Worm (Caenorhabditis elegans) whole organism, L4 larva: ENCODE data around the gene Y94H6A.10.

Experiments
- F37D6.2 ChIP-seq: sonication (generic microtip); optimal IDR thresholded peaks from 2 replicates; lab custom pipeline; 2016; ENCODE audit warnings: mild to moderate bottlenecking, missing genetic modification characterization, missing compliant biosample characterization
- F49E8.2 ChIP-seq: sonication (generic microtip); optimal IDR thresholded peaks from 2 replicates; lab custom pipeline; 2016; ENCODE audit warnings: missing compliant biosample characterization, mild to moderate bottlenecking, missing genetic modification characterization, borderline replicate concordance
- Y48G9A.11 ChIP-seq: fragments of 200-800 bp; sonication (Bioruptor generic); IDR thresholded peaks from 2 replicates; pipeline ENCODE4 v1.3.6; 2022; ENCODE audit warnings: missing genetic modification reagents, missing genetic modification characterization, missing compliant biosample characterization
- Y5F2A.4 ChIP-seq: fragments of 200-800 bp; sonication (Bioruptor generic); optimal IDR thresholded peaks from 2 replicates; lab custom pipeline; 2018; ENCODE audit warnings: mild to moderate bottlenecking, missing genetic modification characterization, missing compliant biosample characterization
- arid-1 ChIP-seq: fragments of 200-800 bp; sonication (Bioruptor generic); conservative IDR thresholded peaks from 2 replicates; pipeline ENCODE4 v1.3.6; 2022; ENCODE audit warnings: missing genetic modification reagents, missing genetic modification characterization, missing compliant biosample characterization
- ces-1 ChIP-seq: fragments of 150-350 bp; sonication (generic microtip); optimal IDR thresholded peaks from 4 replicates; lab custom pipeline; 2014; ENCODE audit warnings: missing biosample characterization, missing genetic modification reagents, missing genetic modification characterization
- cey-2 ChIP-seq: sonication (generic microtip); optimal IDR thresholded peaks from 3 replicates; lab custom pipeline; 2017; ENCODE audit warnings: missing genetic modification characterization, mild to moderate bottlenecking, missing compliant biosample characterization, antibody characterized with exemption, borderline replicate concordance; ENCODE audit not compliant: insufficient read depth
- ctbp-1 ChIP-seq: fragments of 200-800 bp; sonication (Bioruptor generic); IDR thresholded peaks from 2 replicates; pipeline ENCODE4 v1.3.6; 2022; ENCODE audit warnings: missing genetic modification reagents, missing genetic modification characterization, missing compliant biosample characterization
- daf-16 ChIP-seq, 3 experiments: sonication (generic microtip); optimal IDR thresholded peaks; 2 replicates each; lab custom pipeline; 2016 to 2017; ENCODE audit warnings: missing genetic modification characterization in 3 of 3, missing genetic modification reagents in 3 of 3, mild to moderate bottlenecking in 2 of 3, missing compliant biosample characterization in 2 of 3, missing biosample characterization in 1 of 3, moderate library complexity in 1 of 3
- daf-19 ChIP-seq: fragments of 200-800 bp; sonication (Bioruptor generic); conservative IDR thresholded peaks from 2 replicates; pipeline ENCODE4 v1.3.6; 2022; ENCODE audit warnings: missing genetic modification characterization, missing compliant biosample characterization
- dmd-6 ChIP-seq: fragments of 200-800 bp; sonication (Bioruptor generic); IDR thresholded peaks from 2 replicates; pipeline ENCODE4 v1.3.6; 2022; ENCODE audit warnings: missing genetic modification reagents, missing genetic modification characterization, missing compliant biosample characterization
- dpl-1 ChIP-seq: fragments of 150-350 bp; optimal IDR thresholded peaks from 2 replicates; lab custom pipeline; 2014; ENCODE audit warnings: missing biosample characterization, missing genetic modification reagents, missing genetic modification characterization
- egl-43 ChIP-seq: fragments of 200-800 bp; sonication (Bioruptor generic); IDR thresholded peaks from 2 replicates; pipeline ENCODE4 v1.3.6; 2022; ENCODE audit warnings: missing genetic modification reagents, missing genetic modification characterization, missing compliant biosample characterization
- gei-8 ChIP-seq: fragments of 200-800 bp; sonication (Bioruptor generic); optimal IDR thresholded peaks from 2 replicates; lab custom pipeline; 2018; ENCODE audit warnings: mild to moderate bottlenecking, missing genetic modification characterization, missing compliant biosample characterization
- hmg-1.1 ChIP-seq: fragments of 200-800 bp; sonication (Bioruptor generic); IDR thresholded peaks from 2 replicates; pipeline ENCODE4 v1.3.6; 2022; ENCODE audit warnings: missing genetic modification reagents, missing genetic modification characterization, missing compliant biosample characterization
- lin-29 ChIP-seq: fragments of 200-800 bp; sonication (Bioruptor generic); IDR thresholded peaks from 2 replicates; pipeline ENCODE4 v1.3.6; 2022; ENCODE audit warnings: missing genetic modification reagents, missing genetic modification characterization, missing compliant biosample characterization
- lin-38 ChIP-seq: fragments of 200-800 bp; sonication (Bioruptor generic); IDR thresholded peaks from 2 replicates; pipeline ENCODE4 v1.3.6; 2022; ENCODE audit warnings: missing genetic modification reagents, missing genetic modification characterization, missing compliant biosample characterization
- lsy-2 ChIP-seq, 2 experiments: fragments of 150-350 bp in 1 of 2; sonication (generic microtip) in 1 of 2; optimal IDR thresholded peaks; 2 replicates each; lab custom pipeline; 2014 to 2017; ENCODE audit warnings: missing biosample characterization in 2 of 2, missing genetic modification characterization in 2 of 2
- madf-9 ChIP-seq: fragments of 200-800 bp; sonication (Bioruptor generic); conservative IDR thresholded peaks from 2 replicates; pipeline ENCODE4 v1.3.6; 2022; ENCODE audit warnings: missing genetic modification reagents, missing genetic modification characterization, missing compliant biosample characterization
- mes-2 ChIP-seq: sonication (generic microtip); optimal IDR thresholded peaks from 2 replicates; lab custom pipeline; 2016; ENCODE audit warnings: missing genotype, mild to moderate bottlenecking, missing genetic modification characterization, missing compliant biosample characterization; ENCODE audit not compliant: poor library complexity, severe bottlenecking
- mxl-2 ChIP-seq: fragments of 200-800 bp; sonication (Bioruptor generic); conservative IDR thresholded peaks from 2 replicates; pipeline ENCODE4 v1.3.6; 2022; ENCODE audit warnings: missing genetic modification reagents, missing genetic modification characterization, missing compliant biosample characterization
- mxl-3 ChIP-seq: fragments of 200-800 bp; sonication (Bioruptor generic); optimal IDR thresholded peaks from 2 replicates; lab custom pipeline; 2018; ENCODE audit warnings: mild to moderate bottlenecking, missing genetic modification characterization, missing compliant biosample characterization
- nhr-102 ChIP-seq: sonication (generic microtip); optimal IDR thresholded peaks from 2 replicates; lab custom pipeline; 2016; ENCODE audit warnings: mild to moderate bottlenecking, missing genetic modification characterization, moderate library complexity, missing compliant biosample characterization
- nhr-11 ChIP-seq: fragments of 150-350 bp; optimal IDR thresholded peaks from 2 replicates; lab custom pipeline; 2014; ENCODE audit warnings: missing biosample characterization, missing genetic modification characterization
- nhr-28 ChIP-seq: fragments of 150-350 bp; optimal IDR thresholded peaks from 2 replicates; lab custom pipeline; 2014; ENCODE audit warnings: missing biosample characterization, missing genetic modification characterization
- nhr-41 ChIP-seq: fragments of 200-800 bp; sonication (Bioruptor generic); IDR thresholded peaks from 2 replicates; pipeline ENCODE4 v1.3.6; 2022; ENCODE audit warnings: missing genetic modification reagents, missing genetic modification characterization, missing compliant biosample characterization
- nhr-6 ChIP-seq: fragments of 150-350 bp; optimal IDR thresholded peaks from 2 replicates; lab custom pipeline; 2014; ENCODE audit warnings: missing biosample characterization, missing genetic modification characterization
- nhr-77 ChIP-seq: fragments of 150-350 bp; optimal IDR thresholded peaks from 2 replicates; lab custom pipeline; 2014; ENCODE audit warnings: missing biosample characterization, missing genetic modification characterization
- pha-4 ChIP-seq, 2 experiments: fragments of 150-350 bp in 1 of 2; fragments of 200-800 bp in 1 of 2; sonication (Bioruptor generic) in 1 of 2; IDR thresholded peaks in 1 of 2; optimal IDR thresholded peaks in 1 of 2; 2 replicates each; pipeline versions ENCODE4 v1.3.6 to Lab custom; 2014 to 2022; ENCODE audit warnings: missing genetic modification characterization in 2 of 2, missing genetic modification reagents in 2 of 2, missing biosample characterization in 1 of 2, missing compliant biosample characterization in 1 of 2
- php-3 ChIP-seq: fragments of 200-800 bp; sonication (Bioruptor generic); IDR thresholded peaks from 2 replicates; pipeline ENCODE4 v1.3.6; 2022; ENCODE audit warnings: missing genetic modification reagents, missing genetic modification characterization, missing compliant biosample characterization
- rbr-2 ChIP-seq: sonication (generic microtip); optimal IDR thresholded peaks from 2 replicates; lab custom pipeline; 2016; ENCODE audit warnings: missing genotype, missing genetic modification characterization, missing compliant biosample characterization
- sdz-12 ChIP-seq: fragments of 200-800 bp; sonication (Bioruptor generic); optimal IDR thresholded peaks from 2 replicates; lab custom pipeline; 2018; ENCODE audit warnings: mild to moderate bottlenecking, missing genetic modification characterization, missing compliant biosample characterization
- skn-1 ChIP-seq: fragments of 150-350 bp; optimal IDR thresholded peaks from 2 replicates; lab custom pipeline; 2014; ENCODE audit warnings: missing biosample characterization, missing genetic modification characterization
- snpc-1.2 ChIP-seq: fragments of 200-800 bp; sonication (Bioruptor generic); IDR thresholded peaks from 2 replicates; pipeline ENCODE4 v1.3.6; 2022; ENCODE audit warnings: missing genetic modification reagents, missing genetic modification characterization, missing compliant biosample characterization
- spr-3 ChIP-seq: fragments of 200-800 bp; sonication (Bioruptor generic); optimal IDR thresholded peaks from 2 replicates; lab custom pipeline; 2018; ENCODE audit warnings: mild to moderate bottlenecking, missing genetic modification characterization, missing compliant biosample characterization
- unc-39 ChIP-seq: sonication (generic microtip); optimal IDR thresholded peaks from 2 replicates; lab custom pipeline; 2017; ENCODE audit warnings: missing biosample characterization, missing genetic modification characterization

The Y94H6A.10 gene

DNA sequence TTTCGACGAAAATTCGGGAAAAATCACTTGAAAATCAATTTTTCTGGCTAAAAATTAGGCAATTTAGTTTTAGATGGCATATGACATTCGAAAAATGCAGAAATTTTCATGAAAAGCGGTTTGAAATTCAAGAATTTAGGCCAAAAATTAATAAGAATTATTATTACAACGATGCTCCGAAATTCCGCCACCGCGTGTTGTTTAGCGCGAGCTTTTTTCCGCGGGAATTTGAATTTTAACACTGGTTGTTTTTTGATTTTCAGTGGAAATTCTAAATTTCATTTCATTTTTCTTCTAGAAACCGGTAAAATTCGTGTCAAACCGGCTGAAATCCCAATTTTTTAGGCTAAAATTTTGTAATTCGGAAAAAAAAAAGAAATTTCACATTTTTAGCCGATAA, 39.8 kb downstream of the Y94H6A.10 start (continued):
- TF ChIP-seq F37D6.2 (tag; lab: Kevin White, UChicago) (no peak), rbr-2 (tag; lab: Kevin White, UChicago) (no peak), lsy-2 (tag; optimal IDR thresholded peaks at IDR 0.05; lab: Kevin White, UChicago) (peak in 1 of 2 experiments; percentile 34), php-3 (GFP tag; lab: Robert Waterston, UW) (no peak), gei-8 (GFP tag; lab: Kevin White, UChicago) (no peak), lin-38 (peak; percentile 21), madf-9 (GFP tag; lab: Robert Waterston, UW) (no peak), dmd-6 (GFP tag; lab: Robert Waterston, UW) (no peak), dpl-1 (GFP tag; lab: Kevin White, UChicago) (peak; percentile 80), nhr-102 (tag; lab: Kevin White, UChicago) (no peak), nhr-6 (tag; lab: Kevin White, UChicago) (no peak), nhr-11 (tag; lab: Kevin White, UChicago) (no peak), nhr-41 (GFP tag; lab: Robert Waterston, UW) (no peak), cey-2 (tag; lab: Kevin White, UChicago) (no peak), snpc-1.2 (GFP tag; lab: Robert Waterston, UW) (no peak), mxl-3 (GFP tag; lab: Kevin White, UChicago) (no peak)
- TF ChIP-seq, all 104 proteins: peak for 6

DNA sequence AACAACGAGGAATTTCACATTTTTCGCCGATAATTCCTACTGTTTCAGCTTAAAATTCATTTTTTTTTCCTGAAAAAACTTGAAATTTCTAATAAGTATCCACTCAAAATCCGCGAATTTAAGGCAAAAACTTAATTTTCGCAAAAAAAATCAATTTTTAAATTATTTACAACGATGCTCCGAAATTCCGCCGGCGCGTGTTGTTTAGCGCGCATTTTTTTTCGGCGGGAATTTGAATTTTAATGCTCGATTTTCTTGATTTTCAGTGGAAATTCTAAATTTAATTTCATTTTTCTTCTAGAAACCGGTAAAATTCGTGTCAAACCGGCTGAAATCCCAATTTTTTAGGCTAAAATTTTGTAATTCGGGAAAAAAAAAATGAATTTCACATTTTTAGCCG, 42.3 kb downstream of the Y94H6A.10 start:
- peak; percentile 98 for TF ChIP-seq Y48G9A.11 (GFP tag; lab: Robert Waterston, UW)

DNA sequence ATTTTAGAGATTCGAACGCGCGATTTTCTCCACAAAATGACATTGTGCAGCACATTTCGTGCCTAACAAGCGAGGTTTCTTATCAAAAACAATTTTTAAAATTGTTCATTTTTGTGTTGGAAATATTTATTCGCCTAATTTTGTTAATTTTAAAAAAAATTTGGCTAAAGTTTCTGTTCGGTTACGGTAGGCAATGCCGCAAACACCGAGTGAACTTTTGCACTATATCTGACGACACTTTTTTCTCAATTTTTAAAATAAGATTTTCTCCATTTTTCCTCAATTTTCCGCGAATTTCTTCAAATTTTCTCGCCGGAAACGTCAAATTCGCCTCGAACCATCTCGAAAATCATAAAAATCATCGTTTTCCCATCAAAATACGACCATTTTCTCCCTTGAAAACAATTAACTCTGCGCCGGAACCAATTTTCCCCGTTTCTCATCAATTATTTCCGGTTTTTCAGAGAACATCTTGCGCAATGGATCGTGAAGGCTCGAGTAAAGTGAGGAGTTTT, 43.8 kb downstream of the Y94H6A.10 start, which contains the start of gene Y69A2AR.1:
Y69A2AR.1 (plus strand) TSS at position 465 of the 515 bp plus-strand sequence.
- no peak for TF ChIP-seq snpc-1.2 (GFP tag; lab: Robert Waterston, UW)
- TF ChIP-seq mes-2 (tag; lab: Kevin White, UChicago): peak; percentile 47
- peak; percentile 19 for TF ChIP-seq dpl-1 (GFP tag; lab: Kevin White, UChicago)
- TF ChIP-seq skn-1 (tag; lab: Kevin White, UChicago): no peak
- TF ChIP-seq pha-4 (GFP tag; IDR thresholded peaks at IDR 0.05; lab: Robert Waterston, UW): no peak
- no peak for TF ChIP-seq pha-4 (tag; optimal IDR thresholded peaks at IDR 0.05; lab: Kevin White, UChicago)
- TF ChIP-seq lin-38: 0 out of 2 replicates have a peak, but pooled peaks have one; percentile 3
- peak in 1 of 2 experiments; percentile 96 for TF ChIP-seq lsy-2 (tag; optimal IDR thresholded peaks at IDR 0.05; lab: Kevin White, UChicago)

DNA sequence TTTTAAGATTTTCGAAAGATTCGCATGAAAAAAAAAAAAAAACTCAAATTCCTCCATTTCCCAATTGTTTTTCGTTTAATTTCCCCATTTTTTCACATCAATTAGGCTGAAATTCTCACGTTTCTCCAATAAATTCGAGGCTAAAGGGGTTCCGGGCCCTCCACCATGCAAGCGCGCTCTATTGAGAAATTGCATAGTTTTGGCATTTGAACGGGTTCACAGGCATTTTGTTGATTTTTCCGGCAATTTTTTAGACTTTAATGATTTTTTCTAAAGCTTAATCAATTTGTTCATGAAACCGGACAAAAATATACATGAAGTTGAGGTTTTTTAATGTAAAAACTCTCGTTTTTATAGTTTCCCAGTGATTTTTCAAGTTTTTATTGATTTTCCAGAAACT, 44.3 kb downstream of the Y94H6A.10 start:
- TF ChIP-seq lin-38 (peak; percentile 88), spr-3 (GFP tag; lab: Kevin White, UChicago) (no peak), mes-2 (tag; lab: Kevin White, UChicago) (peak; percentile 34), ctbp-1 (GFP tag; lab: Robert Waterston, UW) (no peak), lsy-2 (tag; optimal IDR thresholded peaks at IDR 0.05; lab: Kevin White, UChicago) (peak in 1 of 2 experiments; percentile 28), daf-16 (GFP tag; optimal IDR thresholded peaks at IDR 0.05; lab: Kevin White, UChicago) (no peak), daf-16 (tag; optimal IDR thresholded peaks at IDR 0.05; lab: Kevin White, UChicago) (no peak)
- TF ChIP-seq, all 104 proteins: peak for 3

DNA sequence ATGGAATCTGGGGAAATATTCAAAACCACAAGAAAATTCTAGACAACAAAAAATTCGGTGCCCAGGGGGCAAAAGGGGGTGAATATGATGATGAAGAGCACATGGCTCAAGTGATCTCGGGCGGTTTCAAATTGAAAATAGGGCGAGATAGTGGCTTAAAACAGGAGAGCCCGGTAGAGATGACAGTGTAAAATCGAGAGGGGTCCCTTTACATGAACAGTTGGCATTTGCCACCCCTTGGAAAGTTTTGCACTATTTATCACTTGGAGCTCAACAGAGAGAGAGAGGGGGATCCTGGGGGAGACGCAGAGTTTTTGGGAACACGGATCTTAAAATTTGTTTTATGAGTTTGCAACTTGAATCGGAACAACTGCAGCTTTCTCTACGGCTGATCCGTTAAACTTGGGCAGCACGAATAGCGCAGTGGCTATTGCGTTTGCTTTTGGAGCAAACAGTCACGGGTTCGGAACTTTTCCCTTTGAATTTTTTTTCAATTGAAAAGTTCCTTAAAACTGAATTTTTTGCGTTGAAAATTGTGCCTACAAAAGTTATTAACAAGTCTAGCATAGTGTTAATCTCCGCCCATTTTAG, 45.0 kb downstream of the Y94H6A.10 start:
- TF ChIP-seq F49E8.2 (tag; lab: Kevin White, UChicago): no peak
- TF ChIP-seq unc-39 (tag; lab: Kevin White, UChicago): no peak
- peak; percentile 72 for TF ChIP-seq Y48G9A.11 (GFP tag; lab: Robert Waterston, UW)
- peak; percentile 68; the same call in 1 of the 2 replicates for TF ChIP-seq pha-4 (GFP tag; IDR thresholded peaks at IDR 0.05; lab: Robert Waterston, UW)
- no peak for TF ChIP-seq pha-4 (tag; optimal IDR thresholded peaks at IDR 0.05; lab: Kevin White, UChicago)
- no peak for TF ChIP-seq daf-19
- TF ChIP-seq nhr-28 (tag; lab: Kevin White, UChicago): no peak
- TF ChIP-seq Y5F2A.4 (GFP tag; lab: Kevin White, UChicago): peak; percentile 15
- TF ChIP-seq nhr-77 (tag; lab: Kevin White, UChicago): no peak
- TF ChIP-seq nhr-11 (tag; lab: Kevin White, UChicago): peak; percentile 2
- no peak for TF ChIP-seq ces-1 (GFP tag; lab: Kevin White, UChicago)
- TF ChIP-seq hmg-1.1 (GFP tag; lab: Robert Waterston, UW): 0 out of 2 replicates have a peak, but pooled peaks have one; percentile 11
- no peak for TF ChIP-seq mxl-2 (GFP tag; lab: Robert Waterston, UW)
- peak; percentile 78; the same call in 1 of the 2 replicates for TF ChIP-seq arid-1 (GFP tag; lab: Robert Waterston, UW)
- TF ChIP-seq lin-38: peak; percentile 74
- TF ChIP-seq dmd-6 (GFP tag; lab: Robert Waterston, UW): 0 out of 2 replicates have a peak, but pooled peaks have one; percentile 8
- peak; percentile 82 for TF ChIP-seq egl-43 (GFP tag; lab: Robert Waterston, UW)
- TF ChIP-seq php-3 (GFP tag; lab: Robert Waterston, UW): peak; percentile 62
- no peak for TF ChIP-seq sdz-12
- TF ChIP-seq lsy-2 (tag; optimal IDR thresholded peaks at IDR 0.05; lab: Kevin White, UChicago): no peak
- TF ChIP-seq lin-29 (GFP tag; lab: Robert Waterston, UW): peak; percentile 59; the same call in 1 of the 2 replicates
- TF ChIP-seq spr-3 (GFP tag; lab: Kevin White, UChicago): peak; percentile 29
